Worm (Caenorhabditis elegans) whole organism, L1 larva: Measurements from ENCODE around the gene C27D8.3.

ENCODE experiments used
- C04F5.9 ChIP-seq: sonication (generic microtip); optimal IDR thresholded peaks from 2 replicates; lab custom pipeline; 2016; ENCODE audit warnings: missing genetic modification characterization, missing compliant biosample characterization
- aly-2 ChIP-seq: fragments of 150-350 bp; optimal IDR thresholded peaks from 2 replicates; lab custom pipeline; 2014; ENCODE audit warnings: missing biosample characterization, missing genetic modification characterization
- blmp-1 ChIP-seq: fragments of 150-350 bp; optimal IDR thresholded peaks from 2 replicates; lab custom pipeline; 2014; ENCODE audit warnings: missing biosample characterization, missing genetic modification characterization
- ceh-88 ChIP-seq: fragments of 200-800 bp; sonication (Bioruptor generic); IDR thresholded peaks from 2 replicates; pipeline ENCODE4 v1.3.6; 2022; ENCODE audit warnings: missing genetic modification characterization, missing compliant biosample characterization
- efl-1 ChIP-seq, 4 experiments: fragments of 150-350 bp; optimal IDR thresholded peaks in 3 of 4; peaks in 1 of 4; 1 replicate in 1 of 4; 2 replicates in 3 of 4; lab custom pipeline; 2014; ENCODE audit warnings: missing biosample characterization in 2 of 4, missing genetic modification characterization in 2 of 4, missing genetic modification reagents in 2 of 4
- egl-13 ChIP-seq: sonication (generic microtip); optimal IDR thresholded peaks from 2 replicates; lab custom pipeline; 2016; ENCODE audit warnings: missing genotype, missing genetic modification reagents, missing genetic modification characterization, missing compliant biosample characterization
- egl-27 ChIP-seq, 2 experiments: fragments of 150-350 bp in 1 of 2; sonication (generic microtip); optimal IDR thresholded peaks; 3 replicates each; lab custom pipeline; 2017 to 2018; ENCODE audit warnings: missing biosample characterization in 2 of 2, missing genetic modification characterization in 2 of 2, missing genetic modification reagents in 2 of 2
- elt-2 ChIP-seq: sonication (generic microtip); optimal IDR thresholded peaks from 2 replicates; lab custom pipeline; 2016; ENCODE audit warnings: missing genetic modification characterization, mild to moderate bottlenecking, inconsistent platforms, missing compliant biosample characterization, missing genetic modification reagents
- elt-3 ChIP-seq, 6 experiments: fragments of 150-350 bp in 1 of 6; sonication (generic microtip); optimal IDR thresholded peaks; 2 replicates each; lab custom pipeline; 2017 to 2018; ENCODE audit warnings: missing biosample characterization in 6 of 6, missing genetic modification characterization in 6 of 6, inconsistent platforms in 1 of 6
- fkh-8 ChIP-seq: sonication (generic microtip); optimal IDR thresholded peaks from 2 replicates; lab custom pipeline; 2016; ENCODE audit warnings: mild to moderate bottlenecking, missing genetic modification characterization, missing compliant biosample characterization
- fos-1 ChIP-seq: fragments of 150-350 bp; optimal IDR thresholded peaks from 2 replicates; lab custom pipeline; 2014; ENCODE audit warnings: missing biosample characterization, missing genetic modification characterization
- hpl-2 ChIP-seq: fragments of 150-350 bp; optimal IDR thresholded peaks from 2 replicates; lab custom pipeline; 2014; ENCODE audit warnings: missing biosample characterization, missing genetic modification reagents, missing genetic modification characterization
- irx-1 ChIP-seq: sonication (generic microtip); optimal IDR thresholded peaks from 2 replicates; lab custom pipeline; 2016; ENCODE audit warnings: missing genetic modification characterization, missing compliant biosample characterization
- lin-14 ChIP-seq: fragments of 200-800 bp; sonication (Bioruptor generic); optimal IDR thresholded peaks from 2 replicates; lab custom pipeline; 2018; ENCODE audit warnings: mild to moderate bottlenecking, missing genetic modification characterization, moderate library complexity, missing compliant biosample characterization
- lin-35 ChIP-seq, 2 experiments: fragments of 150-350 bp; optimal IDR thresholded peaks; 2 replicates each; lab custom pipeline; 2014; ENCODE audit warnings: missing biosample characterization in 2 of 2, missing genetic modification characterization in 2 of 2, missing genetic modification reagents in 2 of 2
- lsy-2 ChIP-seq, 2 experiments: fragments of 150-350 bp; optimal IDR thresholded peaks; 2 replicates each; lab custom pipeline; 2014; ENCODE audit warnings: missing biosample characterization in 2 of 2, missing genetic modification characterization in 2 of 2
- mab-9 ChIP-seq: fragments of 200-800 bp; sonication (Bioruptor generic); IDR thresholded peaks from 2 replicates; pipeline ENCODE4 v1.3.6; 2022; ENCODE audit warnings: missing genetic modification reagents, missing genetic modification characterization, missing compliant biosample characterization
- mdl-1 ChIP-seq, 2 experiments: fragments of 150-350 bp; optimal IDR thresholded peaks; 2 replicates each; lab custom pipeline; 2014 to 2017; ENCODE audit warnings: missing biosample characterization in 2 of 2, missing genetic modification characterization in 2 of 2, inconsistent platforms in 1 of 2
- mep-1 ChIP-seq: fragments of 150-350 bp; optimal IDR thresholded peaks from 2 replicates; lab custom pipeline; 2014; ENCODE audit warnings: missing biosample characterization, missing genetic modification characterization
- nhr-19 ChIP-seq: fragments of 200-800 bp; sonication (Bioruptor generic); conservative IDR thresholded peaks from 2 replicates; pipeline ENCODE4 v1.3.6; 2022; ENCODE audit warnings: missing genetic modification characterization, missing compliant biosample characterization
- nhr-20 ChIP-seq: sonication (generic microtip); optimal IDR thresholded peaks from 2 replicates; lab custom pipeline; 2016; ENCODE audit warnings: mild to moderate bottlenecking, missing genetic modification characterization, missing compliant biosample characterization
- nhr-237 ChIP-seq: fragments of 150-350 bp; optimal IDR thresholded peaks from 2 replicates; lab custom pipeline; 2014; ENCODE audit warnings: missing biosample characterization, missing genetic modification characterization
- nhr-47 ChIP-seq: sonication (generic microtip); optimal IDR thresholded peaks from 2 replicates; lab custom pipeline; 2016; ENCODE audit warnings: mild to moderate bottlenecking, missing genetic modification characterization, moderate library complexity, missing compliant biosample characterization
- nhr-71 ChIP-seq: sonication (generic microtip); optimal IDR thresholded peaks from 2 replicates; lab custom pipeline; 2016; ENCODE audit warnings: mild to moderate bottlenecking, missing genetic modification characterization, moderate library complexity, missing compliant biosample characterization
- nhr-90 ChIP-seq: sonication (generic microtip); optimal IDR thresholded peaks from 2 replicates; lab custom pipeline; 2016; ENCODE audit warnings: mild to moderate bottlenecking, missing genetic modification characterization, missing compliant biosample characterization; ENCODE audit not compliant: poor library complexity
- pag-3 ChIP-seq: sonication (generic microtip); optimal IDR thresholded peaks from 2 replicates; lab custom pipeline; 2017; ENCODE audit warnings: missing genetic modification characterization, mild to moderate bottlenecking, missing compliant biosample characterization, antibody characterized with exemption, borderline replicate concordance; ENCODE audit not compliant: insufficient read depth
- snpc-4 ChIP-seq: fragments of 150-350 bp; optimal IDR thresholded peaks from 2 replicates; lab custom pipeline; 2014; ENCODE audit warnings: missing biosample characterization, missing genetic modification characterization
- snu-23 ChIP-seq: sonication (generic microtip); optimal IDR thresholded peaks from 2 replicates; lab custom pipeline; 2016; ENCODE audit warnings: missing genetic modification characterization, missing compliant biosample characterization
- sox-4 ChIP-seq: sonication (generic microtip); optimal IDR thresholded peaks from 2 replicates; lab custom pipeline; 2016; ENCODE audit warnings: missing genetic modification characterization, missing compliant biosample characterization
- sup-37 ChIP-seq: fragments of 200-800 bp; sonication (Bioruptor generic); optimal IDR thresholded peaks from 2 replicates; lab custom pipeline; 2018; ENCODE audit warnings: mild to moderate bottlenecking, missing genetic modification characterization, missing compliant biosample characterization
- swsn-7 ChIP-seq: sonication (generic microtip); optimal IDR thresholded peaks from 2 replicates; lab custom pipeline; 2016; ENCODE audit warnings: missing genetic modification characterization, missing compliant biosample characterization
- tlp-1 ChIP-seq: fragments of 150-350 bp; optimal IDR thresholded peaks from 2 replicates; lab custom pipeline; 2014; ENCODE audit warnings: missing biosample characterization, missing genetic modification characterization
- vab-15 ChIP-seq: sonication (generic microtip); optimal IDR thresholded peaks from 2 replicates; lab custom pipeline; 2017; ENCODE audit warnings: missing genotype, mild to moderate bottlenecking, missing genetic modification characterization, missing compliant biosample characterization
- zip-4 ChIP-seq: fragments of 200-800 bp; sonication (Bioruptor generic); optimal IDR thresholded peaks from 2 replicates; lab custom pipeline; 2018; ENCODE audit warnings: mild to moderate bottlenecking, missing genetic modification characterization, moderate library complexity, missing compliant biosample characterization
- ztf-4 ChIP-seq: fragments of 150-350 bp; optimal IDR thresholded peaks from 2 replicates; lab custom pipeline; 2014; ENCODE audit warnings: missing biosample characterization, missing genetic modification characterization

Gene C27D8.3

ce11 chrIV:12715947-12716382 lies 4.4 kb upstream of the C27D8.3 start (continued):
- no peak for TF ChIP-seq C04F5.9 (tag; lab: Kevin White, UChicago)

ce11 chrIV:12710996-12711395 lies 548 bp downstream of the C27D8.3 start, which contains the start of gene C27D8.2:
TSS of gene C27D8.2 (plus strand) at chrIV:12711217.
- TF ChIP-seq snpc-4 (tag; lab: Kevin White, UChicago) (no peak), sup-37 (GFP tag; lab: Kevin White, UChicago) (no peak), nhr-71 (tag; lab: Kevin White, UChicago) (peak; percentile 27), sox-4 (tag; lab: Kevin White, UChicago) (no peak), zip-4 (GFP tag; lab: Kevin White, UChicago) (no peak), ceh-88 (GFP tag; lab: Robert Waterston, UW) (no peak), lsy-2 (tag; optimal IDR thresholded peaks at IDR 0.05; lab: Kevin White, UChicago) (no peak), lin-35 (GFP tag; optimal IDR thresholded peaks at IDR 0.05; lab: Kevin White, UChicago) (peak in 1 of 2 experiments; percentile 13), aly-2 (no peak), nhr-90 (tag; lab: Kevin White, UChicago) (peak; percentile 17), nhr-19 (GFP tag; lab: Robert Waterston, UW) (peak; percentile 20; the same call in 1 of the 2 replicates), fos-1 (no peak), efl-1 (optimal IDR thresholded peaks at IDR 0.05; lab: Kevin White, UChicago) (no peak), efl-1 (GFP tag; optimal IDR thresholded peaks at IDR 0.05 in 1 of 2; lab: Kevin White, UChicago) (peak in 1 of 2 experiments; percentile 41), irx-1 (tag; lab: Kevin White, UChicago) (no peak), tlp-1 (no peak), egl-27 (tag; optimal IDR thresholded peaks at IDR 0.05; lab: Kevin White, UChicago) (no peak), fkh-8 (tag; lab: Kevin White, UChicago) (no peak), swsn-7 (no peak), snu-23 (GFP tag; lab: Kevin White, UChicago) (peak; percentile 19), lin-14 (GFP tag; lab: Kevin White, UChicago) (peak; percentile 21), blmp-1 (tag; lab: Kevin White, UChicago) (peak; percentile 80), nhr-20 (tag; lab: Kevin White, UChicago) (peak; percentile 9), egl-13 (tag; lab: Kevin White, UChicago) (no peak), nhr-237 (tag; lab: Kevin White, UChicago) (no peak), elt-3 (tag; optimal IDR thresholded peaks at IDR 0.05; lab: Kevin White, UChicago) (peak in 5 of 6 experiments; percentile 20 to 92 (median 74))

- TF ChIP-seq mep-1 (tag; lab: Kevin White, UChicago) (no peak), pag-3 (tag; lab: Kevin White, UChicago) (no peak)
Measured at ce11 chrIV:12703811-12704210, 7.7 kb downstream of the C27D8.3 start, which contains the start of gene C27D8.4. TSS of gene C27D8.4 (plus strand) at chrIV:12704111.

- TF ChIP-seq lin-14 (GFP tag; lab: Kevin White, UChicago) = peak; percentile 39
- TF ChIP-seq ztf-4 (tag; lab: Kevin White, UChicago) = no peak
Measured at ce11 chrIV:12700944-12701343, 10.6 kb downstream of the C27D8.3 start.

- TF ChIP-seq hpl-2 (GFP tag; lab: Kevin White, UChicago) (no peak), C04F5.9 (tag; lab: Kevin White, UChicago) (no peak), elt-2 (peak; percentile 28)
Measured at ce11 chrIV:12700204-12700603, 11.3 kb downstream of the C27D8.3 start.

- TF ChIP-seq nhr-71 (tag; lab: Kevin White, UChicago) (peak; percentile 2), mdl-1 (tag; optimal IDR thresholded peaks at IDR 0.05; lab: Kevin White, UChicago) (no peak), elt-2 (peak; percentile 67), mab-9 (GFP tag; lab: Robert Waterston, UW) (no peak), vab-15 (tag; lab: Kevin White, UChicago) (no peak), nhr-47 (no peak)
Measured at ce11 chrIV:12698880-12699279, 12.7 kb downstream of the C27D8.3 start.
